Worm (Caenorhabditis elegans): ENCODE measurements around the gene T09A5.15.

DNA sequence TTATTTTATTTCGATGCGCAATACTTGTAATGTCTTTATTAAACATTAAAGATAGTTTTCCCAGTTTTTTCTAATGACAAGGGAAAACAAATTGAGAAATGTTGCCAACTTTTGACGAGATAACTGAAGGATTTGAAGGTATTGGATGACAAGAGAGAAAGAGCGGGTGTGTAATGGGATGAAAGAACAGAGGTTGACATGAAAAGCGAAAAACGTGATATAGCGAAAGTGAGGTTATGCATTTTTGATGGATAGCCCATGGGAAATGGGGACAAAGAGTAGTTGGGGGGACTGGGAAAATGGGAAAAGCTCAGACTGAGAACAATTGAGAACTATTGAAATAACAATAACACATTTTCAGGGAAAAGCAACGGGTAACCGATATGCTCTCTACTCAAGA lies 37.4 kb downstream of the T09A5.15 start:
- TF ChIP-seq pqm-1 (tag; optimal IDR thresholded peaks at IDR 0.05) (no peak), ref-2 (tag; optimal IDR thresholded peaks at IDR 0.05) (no peak), dmd-4 (tag; optimal IDR thresholded peaks at IDR 0.05; ENCODE audit: borderline replicate concordance) (no peak)

All from whole organism, late embryonic.